Fruit fly (Drosophila melanogaster) whole organism, embryonic: ENCODE data around the gene CecB.

Experiments used
- Antp ChIP-seq: fragments of 200-800 bp; sonication (Bioruptor generic); optimal IDR thresholded peaks from 3 replicates; lab custom pipeline; 2016; ENCODE audit warnings: missing biosample characterization, missing genetic modification characterization
- Asciz ChIP-seq: fragments of 200-800 bp; sonication (Bioruptor generic); optimal IDR thresholded peaks from 2 replicates; lab custom pipeline; 2017; ENCODE audit warnings: missing biosample characterization, mild to moderate bottlenecking, missing genetic modification characterization, missing genetic modification reagents
- Atf3 ChIP-seq: fragments of 200-800 bp; sonication (Bioruptor generic); optimal IDR thresholded peaks from 3 replicates; lab custom pipeline; 2016; ENCODE audit warnings: missing biosample characterization, missing genetic modification characterization
- B-H1 ChIP-seq: fragments of 200-800 bp; sonication (Bioruptor generic); IDR thresholded peaks from 3 replicates; pipeline ENCODE4 v1.3.6; 2022; ENCODE audit warnings: missing biosample characterization, missing genetic modification characterization
- CG10366 ChIP-seq: fragments of 200-800 bp; sonication (Bioruptor generic); IDR thresholded peaks from 2 replicates; pipeline ENCODE4 v1.3.6; 2022; ENCODE audit warnings: missing biosample characterization, missing genetic modification characterization
- CG11085 ChIP-seq: fragments of 200-800 bp; sonication (Bioruptor generic); IDR thresholded peaks from 2 replicates; pipeline ENCODE4 v1.3.6; 2022; ENCODE audit warnings: missing biosample characterization, missing genetic modification characterization
- CG11560 ChIP-seq: fragments of 200-800 bp; sonication (Bioruptor generic); IDR thresholded peaks from 3 replicates; pipeline ENCODE4 v1.3.6; 2022; ENCODE audit warnings: missing biosample characterization, missing genetic modification characterization
- CG11723 ChIP-seq: fragments of 200-800 bp; sonication (Bioruptor generic); optimal IDR thresholded peaks from 2 replicates; lab custom pipeline; 2017; ENCODE audit warnings: missing biosample characterization, mild to moderate bottlenecking, missing genetic modification characterization
- CG14441 ChIP-seq: fragments of 200-800 bp; sonication (Bioruptor generic); IDR thresholded peaks from 2 replicates; pipeline ENCODE4 v1.3.6; 2022; ENCODE audit warnings: missing biosample characterization, missing genetic modification characterization
- CG15514 ChIP-seq: fragments of 200-800 bp; sonication (Bioruptor generic); optimal IDR thresholded peaks from 3 replicates; lab custom pipeline; 2017; ENCODE audit warnings: missing biosample characterization, missing genetic modification characterization, mild to moderate bottlenecking, moderate library complexity, missing genetic modification reagents
- CG18599 ChIP-seq: fragments of 200-800 bp; sonication (Bioruptor generic); optimal IDR thresholded peaks from 3 replicates; lab custom pipeline; 2017; ENCODE audit warnings: missing biosample characterization, missing genetic modification characterization, mild to moderate bottlenecking, moderate library complexity, missing genetic modification reagents
- CG2712 ChIP-seq: fragments of 200-800 bp; optimal IDR thresholded peaks from 3 replicates; lab custom pipeline; 2019; ENCODE audit warnings: missing biosample characterization, mild to moderate bottlenecking, missing genetic modification characterization, moderate library complexity
- CG2875 ChIP-seq: fragments of 200-800 bp; sonication (Bioruptor generic); optimal IDR thresholded peaks from 2 replicates; lab custom pipeline; 2017; ENCODE audit warnings: missing biosample characterization, mild to moderate bottlenecking, missing genetic modification characterization, missing genetic modification reagents
- CG31441 ChIP-seq: fragments of 200-800 bp; sonication (Bioruptor generic); IDR thresholded peaks from 2 replicates; pipeline ENCODE4 v1.3.6; 2022; ENCODE audit warnings: missing biosample characterization, missing genetic modification characterization
- CG7357 ChIP-seq: fragments of 200-800 bp; sonication (Bioruptor generic); IDR thresholded peaks from 3 replicates; pipeline ENCODE4 v1.3.6; 2022; ENCODE audit warnings: missing biosample characterization, missing genetic modification characterization
- CG8281 ChIP-seq: fragments of 200-800 bp; sonication (Bioruptor generic); optimal IDR thresholded peaks from 2 replicates; lab custom pipeline; 2018; ENCODE audit warnings: missing biosample characterization, mild to moderate bottlenecking, missing genetic modification characterization, moderate library complexity
- CHES-1-like ChIP-seq: fragments of 200-800 bp; sonication (Bioruptor generic); optimal IDR thresholded peaks from 2 replicates; lab custom pipeline; 2016; ENCODE audit warnings: missing biosample characterization, missing genetic modification characterization
- Dbx ChIP-seq: fragments of 200-800 bp; sonication (Bioruptor generic); IDR thresholded peaks from 3 replicates; pipeline ENCODE4 v1.3.6; 2022; ENCODE audit warnings: missing biosample characterization, missing genetic modification characterization
- Dll ChIP-seq: fragments of 200-800 bp; sonication (Bioruptor generic); IDR thresholded peaks from 4 replicates; pipeline ENCODE4 v1.3.6; 2022; ENCODE audit warnings: missing biosample characterization, missing genetic modification characterization; ENCODE audit not compliant: partially characterized antibody
- Doc2 ChIP-seq: fragments of 200-800 bp; sonication (Bioruptor generic); IDR thresholded peaks from 2 replicates; pipeline ENCODE4 v1.3.6; 2022; ENCODE audit warnings: missing biosample characterization, missing genetic modification characterization
- Gug ChIP-seq: fragments of 200-800 bp; sonication (Bioruptor generic); IDR thresholded peaks from 4 replicates; pipeline ENCODE4 v1.3.6; 2022; ENCODE audit warnings: missing biosample characterization, missing genetic modification characterization
- HLH3B ChIP-seq: fragments of 200-800 bp; sonication (Bioruptor generic); IDR thresholded peaks from 2 replicates; pipeline ENCODE4 v1.3.6; 2022; ENCODE audit warnings: missing biosample characterization, missing genetic modification characterization
- HLH54F ChIP-seq: fragments of 200-800 bp; sonication (Bioruptor generic); optimal IDR thresholded peaks from 3 replicates; lab custom pipeline; 2016; ENCODE audit warnings: missing biosample characterization, missing genetic modification characterization
- HmgD ChIP-seq: fragments of 200-800 bp; sonication (Bioruptor generic); optimal IDR thresholded peaks from 3 replicates; lab custom pipeline; 2016; ENCODE audit warnings: missing biosample characterization, missing genetic modification characterization
- Lhr ChIP-seq: fragments of 200-800 bp; sonication (Bioruptor generic); optimal IDR thresholded peaks from 3 replicates; lab custom pipeline; 2017; ENCODE audit warnings: mild to moderate bottlenecking, missing biosample characterization, missing genetic modification reagents, missing genetic modification characterization
- Nf-YB ChIP-seq: fragments of 200-800 bp; sonication (Bioruptor generic); optimal IDR thresholded peaks from 3 replicates; lab custom pipeline; 2019; ENCODE audit warnings: missing biosample characterization, mild to moderate bottlenecking, missing genetic modification characterization, moderate library complexity
- Pdp1 ChIP-seq, 2 experiments: fragments of 200-800 bp; sonication (Bioruptor generic); optimal IDR thresholded peaks; 3 replicates each; lab custom pipeline; 2016; ENCODE audit warnings: missing biosample characterization in 2 of 2, missing genetic modification characterization in 2 of 2, mild to moderate bottlenecking in 1 of 2, moderate library complexity in 1 of 2
- Sin3A ChIP-seq: fragments of >200 bp; optimal IDR thresholded peaks from 2 replicates; lab custom pipeline; 2018
- Xrp1 ChIP-seq: fragments of 200-800 bp; sonication (Bioruptor generic); IDR thresholded peaks from 2 replicates; pipeline ENCODE4 v1.3.6; 2022; ENCODE audit warnings: missing biosample characterization, missing genetic modification characterization
- ara ChIP-seq: fragments of 200-800 bp; sonication (Bioruptor generic); IDR thresholded peaks from 2 replicates; pipeline ENCODE4 v1.3.6; 2022; ENCODE audit warnings: missing biosample characterization, missing genetic modification characterization
- ash1 ChIP-seq: fragments of 200-800 bp; sonication (Bioruptor generic); optimal IDR thresholded peaks from 2 replicates; lab custom pipeline; 2018; ENCODE audit warnings: missing biosample characterization, mild to moderate bottlenecking, missing genetic modification characterization
- bcd ChIP-seq: fragments of 200-800 bp; sonication (Bioruptor generic); optimal IDR thresholded peaks from 2 replicates; lab custom pipeline; 2017; ENCODE audit warnings: missing biosample characterization, mild to moderate bottlenecking, missing genetic modification characterization
- bigmax ChIP-seq: fragments of 200-800 bp; sonication (Bioruptor generic); optimal IDR thresholded peaks from 2 replicates; lab custom pipeline; 2018; ENCODE audit warnings: missing biosample characterization, mild to moderate bottlenecking, missing genetic modification characterization
- caup ChIP-seq: fragments of 200-800 bp; sonication (Bioruptor generic); optimal IDR thresholded peaks from 3 replicates; lab custom pipeline; 2017; ENCODE audit warnings: missing biosample characterization, mild to moderate bottlenecking, missing genetic modification characterization, moderate library complexity; ENCODE audit not compliant: severe bottlenecking
- crol ChIP-seq: fragments of 200-800 bp; sonication (Bioruptor generic); IDR thresholded peaks from 2 replicates; pipeline ENCODE4 v1.3.6; 2022; ENCODE audit warnings: missing biosample characterization, missing genetic modification characterization
- disco-r ChIP-seq: fragments of 200-800 bp; sonication (Bioruptor generic); optimal IDR thresholded peaks from 2 replicates; lab custom pipeline; 2016; ENCODE audit warnings: missing biosample characterization, missing genetic modification characterization
- emc ChIP-seq: fragments of 200-800 bp; sonication (Bioruptor generic); optimal IDR thresholded peaks from 2 replicates; lab custom pipeline; 2016; ENCODE audit warnings: missing biosample characterization, missing genetic modification characterization
- fd96Cb ChIP-seq: fragments of 200-800 bp; sonication (Bioruptor generic); optimal IDR thresholded peaks from 2 replicates; lab custom pipeline; 2018; ENCODE audit warnings: missing biosample characterization, mild to moderate bottlenecking, missing genetic modification characterization, moderate library complexity
- fu2 ChIP-seq: fragments of 200-800 bp; sonication (Bioruptor generic); optimal IDR thresholded peaks from 2 replicates; lab custom pipeline; 2016; ENCODE audit warnings: missing biosample characterization, missing genetic modification characterization
- gsb-n ChIP-seq: fragments of 200-800 bp; sonication (Bioruptor generic); optimal IDR thresholded peaks from 3 replicates; lab custom pipeline; 2018; ENCODE audit warnings: missing biosample characterization, mild to moderate bottlenecking, missing genetic modification characterization
- inv ChIP-seq: fragments of 200-800 bp; sonication (Bioruptor generic); IDR thresholded peaks from 2 replicates; pipeline ENCODE4 v1.3.6; 2022; ENCODE audit warnings: missing biosample characterization, missing genetic modification characterization; ENCODE audit not compliant: partially characterized antibody
- ken ChIP-seq: fragments of 200-800 bp; sonication (Bioruptor generic); IDR thresholded peaks from 3 replicates; pipeline ENCODE4 v1.3.6; 2022; ENCODE audit warnings: missing biosample characterization, missing genetic modification characterization
- maf-S ChIP-seq: fragments of 200-800 bp; sonication (Bioruptor generic); optimal IDR thresholded peaks from 2 replicates; lab custom pipeline; 2016; ENCODE audit warnings: missing biosample characterization, missing genetic modification characterization
- pita ChIP-seq: fragments of 200-800 bp; sonication (Bioruptor generic); optimal IDR thresholded peaks from 2 replicates; lab custom pipeline; 2017; ENCODE audit warnings: missing biosample characterization, mild to moderate bottlenecking, missing genetic modification characterization
- pros ChIP-seq: fragments of 200-800 bp; sonication (Bioruptor generic); optimal IDR thresholded peaks from 3 replicates; lab custom pipeline; 2019; ENCODE audit warnings: missing biosample characterization, mild to moderate bottlenecking, missing genetic modification characterization, moderate library complexity
- psq ChIP-seq: fragments of 200-800 bp; sonication (Bioruptor generic); optimal IDR thresholded peaks from 2 replicates; lab custom pipeline; 2017; ENCODE audit warnings: missing biosample characterization, missing genetic modification characterization
- pum ChIP-seq: fragments of 200-800 bp; sonication (Bioruptor generic); optimal IDR thresholded peaks from 2 replicates; lab custom pipeline; 2016; ENCODE audit warnings: missing biosample characterization, missing genetic modification characterization
- slbo ChIP-seq: fragments of 200-800 bp; sonication (Bioruptor generic); IDR thresholded peaks from 2 replicates; pipeline ENCODE4 v1.3.6; 2022; ENCODE audit warnings: missing biosample characterization, missing genetic modification characterization
- sqz ChIP-seq: fragments of 200-800 bp; sonication (Bioruptor generic); optimal IDR thresholded peaks from 3 replicates; lab custom pipeline; 2018; ENCODE audit warnings: missing biosample characterization, mild to moderate bottlenecking, missing genetic modification characterization
- tio ChIP-seq: fragments of 200-800 bp; sonication (Bioruptor generic); optimal IDR thresholded peaks from 2 replicates; lab custom pipeline; 2017; ENCODE audit warnings: missing biosample characterization, missing genetic modification characterization, inconsistent platforms
- wek ChIP-seq: fragments of 200-800 bp; sonication (Bioruptor generic); optimal IDR thresholded peaks from 3 replicates; lab custom pipeline; 2018; ENCODE audit warnings: missing biosample characterization, mild to moderate bottlenecking, missing genetic modification characterization, moderate library complexity
- yki ChIP-seq: fragments of >200 bp; optimal IDR thresholded peaks from 3 replicates; lab custom pipeline; 2018

CecB gene

dm6 chr3R:30164162-30164561, 49.4 kb downstream of the CecB start (continued):
- peak; percentile 10 for TF ChIP-seq CG18599 (GFP tag; lab: Kevin White, UChicago)
- TF ChIP-seq Asciz (GFP tag; lab: Kevin White, UChicago) = no peak
- TF ChIP-seq disco-r = no peak
- TF ChIP-seq inv (GFP tag; lab: Robert Waterston, UW) = no peak
- peak; percentile 3 for TF ChIP-seq gsb-n (tag; lab: Kevin White, UChicago)
- no peak for TF ChIP-seq sqz (GFP tag; lab: Kevin White, UChicago)
- peak; percentile 68; the same call in 1 of the 2 replicates for TF ChIP-seq Xrp1
- 0 out of 2 replicates have a peak, but pooled peaks have one; percentile 9 for TF ChIP-seq slbo
- no peak for TF ChIP-seq Nf-YB (GFP tag; lab: Kevin White, UChicago)
- TF ChIP-seq psq (GFP tag; lab: Kevin White, UChicago) = no peak
- TF ChIP-seq ken (GFP tag; lab: Robert Waterston, UW) = 0 out of 3 replicates have a peak, but pooled peaks have one; percentile 56
- peak; percentile 64 for TF ChIP-seq HLH3B (GFP tag; lab: Robert Waterston, UW)
- TF ChIP-seq Antp = peak; percentile 15
- TF ChIP-seq tio = no peak
- TF ChIP-seq HmgD (GFP tag; lab: Kevin White, UChicago) = no peak
- TF ChIP-seq CG31441 (GFP tag; lab: Robert Waterston, UW) = peak; percentile 48; the same call in 1 of the 2 replicates
- TF ChIP-seq wek = no peak
- no peak for TF ChIP-seq pros (GFP tag; lab: Kevin White, UChicago)
- no peak for TF ChIP-seq maf-S (GFP tag; lab: Kevin White, UChicago)
- TF ChIP-seq emc (GFP tag; lab: Kevin White, UChicago) = no peak
- TF ChIP-seq CG11723 = no peak
- TF ChIP-seq caup = no peak
- TF ChIP-seq CG11085 (GFP tag; lab: Robert Waterston, UW) = no peak
- no peak for TF ChIP-seq bigmax (GFP tag; lab: Kevin White, UChicago)
- no peak for TF ChIP-seq Dbx (GFP tag; lab: Robert Waterston, UW)
- TF ChIP-seq CG10366 (GFP tag; lab: Robert Waterston, UW) = peak; percentile 34
- no peak for TF ChIP-seq CHES-1-like (GFP tag; lab: Kevin White, UChicago)
- TF ChIP-seq fu2 (GFP tag; lab: Kevin White, UChicago) = no peak
- TF ChIP-seq CG2875 = no peak
- no peak for TF ChIP-seq Sin3A (lab: Kevin White, UChicago)
- TF ChIP-seq Gug = no peak
- TF ChIP-seq CG8281 (tag; lab: Kevin White, UChicago) = no peak
- peak; percentile 42 for TF ChIP-seq CG2712 (tag; lab: Kevin White, UChicago)
- TF ChIP-seq crol = no peak
- TF ChIP-seq Doc2 (GFP tag; lab: Robert Waterston, UW) = no peak
- peak; percentile 48; the same call in 1 of the 2 replicates for TF ChIP-seq ara (GFP tag; lab: Robert Waterston, UW)
- TF ChIP-seq Pdp1 (GFP tag; optimal IDR thresholded peaks at IDR 0.05; lab: Kevin White, UChicago) = peak in 1 of 2 experiments; percentile 26
- no peak for TF ChIP-seq CG15514
- TF ChIP-seq bcd (GFP tag; lab: Kevin White, UChicago) = no peak
- TF ChIP-seq Atf3 (GFP tag; lab: Kevin White, UChicago) = no peak
- 0 out of 3 replicates have a peak, but pooled peaks have one; percentile 33 for TF ChIP-seq CG11560 (tag; lab: Robert Waterston, UW)
- TF ChIP-seq Lhr = no peak
- TF ChIP-seq B-H1 = no peak; the same call in 2 of the 3 replicates
- no peak for TF ChIP-seq CG7357 (GFP tag; lab: Robert Waterston, UW)
- TF ChIP-seq fd96Cb = peak; percentile 9
- TF ChIP-seq ash1 (GFP tag; lab: Kevin White, UChicago) = no peak
- no peak for TF ChIP-seq HLH54F (GFP tag; lab: Kevin White, UChicago)
- TF ChIP-seq yki (lab: Kevin White, UChicago) = no peak
- TF ChIP-seq pita (GFP tag; lab: Kevin White, UChicago) = no peak
- no peak for TF ChIP-seq Dll (GFP tag; lab: Robert Waterston, UW)
- no peak for TF ChIP-seq pum (GFP tag; lab: Kevin White, UChicago)
- TF ChIP-seq CG14441 = no peak; the same call in 1 of the 2 replicates
